Comparison of ENCODE assay signal across 2 fruit fly cellular contexts in genomic region chr3L:6797395-6798006, dm6.
A peak's percentile ranks its signal among the peaks of the same experiment; 100 is the strongest.
TF ChIP-seq lines count a peak whose summit lies in the region.

No protein-coding gene starts in this region.

TF ChIP-seq in whole organism, embryonic, 481 proteins besides CTCF, POLR2A, EP300 and RAD21 (continued from another document and continues in another):
- TF ChIP-seq Sox102F (GFP tag; optimal IDR thresholded peaks at IDR 0.05; lab: Kevin White, UChicago) (peak; percentile 36), CG9215 (GFP tag; IDR thresholded peaks at IDR 0.05; lab: Robert Waterston, UW) (no peak), CG1832 (GFP tag; optimal IDR thresholded peaks at IDR 0.05; lab: Kevin White, UChicago) (no peak), CG4730 (GFP tag; IDR thresholded peaks at IDR 0.05; lab: Robert Waterston, UW) (no peak), Doc3 (GFP tag; IDR thresholded peaks at IDR 0.05; lab: Robert Waterston, UW; ENCODE audit: partially characterized antibody) (no peak), insv (GFP tag; optimal IDR thresholded peaks at IDR 0.05; lab: Kevin White, UChicago) (no peak), cato (GFP tag; optimal IDR thresholded peaks at IDR 0.05; lab: Kevin White, UChicago; ENCODE audit: borderline replicate concordance) (no peak), Sry-δ (GFP tag; optimal IDR thresholded peaks at IDR 0.05; lab: Kevin White, UChicago) (no peak), sima (GFP tag; optimal IDR thresholded peaks at IDR 0.05; lab: Kevin White, UChicago) (no peak), lbe (GFP tag; optimal IDR thresholded peaks at IDR 0.05; lab: Kevin White, UChicago) (no peak), kah (GFP tag; optimal IDR thresholded peaks at IDR 0.05; lab: Kevin White, UChicago) (no peak), Myb (GFP tag; optimal IDR thresholded peaks at IDR 0.05; lab: Kevin White, UChicago) (no peak), trh (GFP tag; optimal IDR thresholded peaks at IDR 0.05; lab: Kevin White, UChicago) (no peak), NfI (GFP tag; optimal IDR thresholded peaks at IDR 0.05; lab: Kevin White, UChicago) (peak; percentile 1), CG33557 (GFP tag; optimal IDR thresholded peaks at IDR 0.05; lab: Kevin White, UChicago) (peak; percentile 40), dan (GFP tag; IDR thresholded peaks at IDR 0.05; lab: Robert Waterston, UW) (no peak), disco-r (GFP tag; optimal IDR thresholded peaks at IDR 0.05; lab: Kevin White, UChicago) (no peak), Bdp1 (GFP tag; optimal IDR thresholded peaks at IDR 0.05; lab: Kevin White, UChicago) (no peak), NFAT (GFP tag; IDR thresholded peaks at IDR 0.05; lab: Robert Waterston, UW) (no peak), E2f2 (GFP tag; IDR thresholded peaks at IDR 0.05; lab: Robert Waterston, UW) (no peak), CG9727 (GFP tag; optimal IDR thresholded peaks at IDR 0.05; lab: Kevin White, UChicago) (peak; percentile 56), en (GFP tag; optimal IDR thresholded peaks at IDR 0.05; lab: Kevin White, UChicago) (no peak), btn (GFP tag; optimal IDR thresholded peaks at IDR 0.05; lab: Kevin White, UChicago) (no peak), CG7928 (GFP tag; optimal IDR thresholded peaks at IDR 0.05; lab: Kevin White, UChicago) (no peak), gem (tag; optimal IDR thresholded peaks at IDR 0.05; lab: Kevin White, UChicago) (peak; percentile 59), Drgx (GFP tag; IDR thresholded peaks at IDR 0.05; lab: Robert Waterston, UW) (0 out of 2 replicates have a peak, but pooled peaks have one; percentile 12), CG8765 (GFP tag; IDR thresholded peaks at IDR 0.05; lab: Robert Waterston, UW) (no peak), knrl (GFP tag; IDR thresholded peaks at IDR 0.05; lab: Robert Waterston, UW; ENCODE audit: partially characterized antibody) (no peak), tgo (GFP tag; IDR thresholded peaks at IDR 0.05; lab: Robert Waterston, UW) (no peak), CG17802 (tag; optimal IDR thresholded peaks at IDR 0.05; lab: Kevin White, UChicago) (no peak), HHEX (GFP tag; optimal IDR thresholded peaks at IDR 0.05; lab: Kevin White, UChicago) (no peak), CG10147 (GFP tag; optimal IDR thresholded peaks at IDR 0.05; lab: Kevin White, UChicago) (no peak), CG2889 (GFP tag; IDR thresholded peaks at IDR 0.05; lab: Robert Waterston, UW) (no peak), Nf-YA (GFP tag; IDR thresholded peaks at IDR 0.05; lab: Robert Waterston, UW) (no peak), CG6813 (GFP tag; optimal IDR thresholded peaks at IDR 0.05; lab: Kevin White, UChicago) (no peak), croc (GFP tag; conservative IDR thresholded peaks at IDR 0.05; lab: Robert Waterston, UW) (no peak; the same call in 2 of the 3 replicates), CG17568 (GFP tag; optimal IDR thresholded peaks at IDR 0.05; lab: Kevin White, UChicago) (no peak), CG4854 (GFP tag; optimal IDR thresholded peaks at IDR 0.05; lab: Kevin White, UChicago) (no peak), chinmo (GFP tag; IDR thresholded peaks at IDR 0.05; lab: Robert Waterston, UW; ENCODE audit: partially characterized antibody) (no peak), hb (GFP tag; IDR thresholded peaks at IDR 0.05; lab: Robert Waterston, UW; ENCODE audit: partially characterized antibody) (no peak), cad (GFP tag; optimal IDR thresholded peaks at IDR 0.05; lab: Kevin White, UChicago) (no peak), phol (tag; optimal IDR thresholded peaks at IDR 0.05; lab: Kevin White, UChicago) (peak; percentile 58), CG9932 (GFP tag; IDR thresholded peaks at IDR 0.05; lab: Robert Waterston, UW) (no peak), Ravus (GFP tag; IDR thresholded peaks at IDR 0.05; lab: Robert Waterston, UW) (no peak), Atf3 (GFP tag; optimal IDR thresholded peaks at IDR 0.05; lab: Kevin White, UChicago) (no peak), CG14965 (GFP tag; optimal IDR thresholded peaks at IDR 0.05; lab: Kevin White, UChicago; ENCODE audit: borderline replicate concordance) (no peak), yki (optimal IDR thresholded peaks at IDR 0.05; lab: Kevin White, UChicago) (no peak), pum (GFP tag; optimal IDR thresholded peaks at IDR 0.05; lab: Kevin White, UChicago) (no peak), cg (GFP tag; optimal IDR thresholded peaks at IDR 0.05; lab: Kevin White, UChicago) (no peak), CG1529 (GFP tag; optimal IDR thresholded peaks at IDR 0.05; lab: Kevin White, UChicago) (no peak), Scr (GFP tag; IDR thresholded peaks at IDR 0.05; lab: Robert Waterston, UW; ENCODE audit: partially characterized antibody) (no peak), danr (GFP tag; IDR thresholded peaks at IDR 0.05; lab: Robert Waterston, UW) (no peak), CG17912 (GFP tag; optimal IDR thresholded peaks at IDR 0.05; lab: Kevin White, UChicago) (no peak), CG30403 (GFP tag; optimal IDR thresholded peaks at IDR 0.05; lab: Kevin White, UChicago) (peak; percentile 39), tap (tag; optimal IDR thresholded peaks at IDR 0.05; lab: Kevin White, UChicago) (no peak), dpn (GFP tag; optimal IDR thresholded peaks at IDR 0.05; lab: Kevin White, UChicago) (no peak), CG32772 (GFP tag; IDR thresholded peaks at IDR 0.05; lab: Robert Waterston, UW) (0 out of 2 replicates have a peak, but pooled peaks have one; percentile 14), otp (GFP tag; IDR thresholded peaks at IDR 0.05; lab: Robert Waterston, UW) (no peak), CG7372 (GFP tag; IDR thresholded peaks at IDR 0.05; lab: Robert Waterston, UW) (no peak), Spps (tag; optimal IDR thresholded peaks at IDR 0.05; lab: Kevin White, UChicago) (no peak), Dbx (GFP tag; IDR thresholded peaks at IDR 0.05; lab: Robert Waterston, UW) (no peak), CG9437 (GFP tag; optimal IDR thresholded peaks at IDR 0.05; lab: Kevin White, UChicago) (peak; percentile 24), fu2 (GFP tag; optimal IDR thresholded peaks at IDR 0.05; lab: Kevin White, UChicago) (no peak), Oli (tag; optimal IDR thresholded peaks at IDR 0.05; lab: Kevin White, UChicago) (peak; percentile 50), CG1602 (GFP tag; optimal IDR thresholded peaks at IDR 0.05; lab: Kevin White, UChicago) (peak; percentile 36), inv (GFP tag; IDR thresholded peaks at IDR 0.05; lab: Robert Waterston, UW; ENCODE audit: partially characterized antibody) (no peak), slou (GFP tag; optimal IDR thresholded peaks at IDR 0.05; lab: Kevin White, UChicago) (no peak), CG15601 (tag; optimal IDR thresholded peaks at IDR 0.05; lab: Kevin White, UChicago) (peak; percentile 6)

TF ChIP-seq in whole organism, prepupa, 60 proteins besides CTCF, POLR2A, EP300 and RAD21 (continued from another document):
- TF ChIP-seq CG10669 (GFP tag; optimal IDR thresholded peaks at IDR 0.05; lab: Kevin White, UChicago) (no peak), fd59A (GFP tag; optimal IDR thresholded peaks at IDR 0.05; lab: Kevin White, UChicago) (no peak), eg (GFP tag; IDR thresholded peaks at IDR 0.05; lab: Robert Waterston, UW) (no peak), fkh (GFP tag; optimal IDR thresholded peaks at IDR 0.05; lab: Kevin White, UChicago) (no peak), Hr39 (GFP tag; optimal IDR thresholded peaks at IDR 0.05; lab: Kevin White, UChicago) (no peak), CG16779 (tag; optimal IDR thresholded peaks at IDR 0.05; lab: Kevin White, UChicago) (no peak)
